ENCODE assay signal across 5 worm cellular contexts in genomic region chrIV:14838095-14838494, ce11.
TF ChIP-seq lines count a peak whose summit lies in the region.

No protein-coding gene starts in this region.

TF ChIP-seq in whole organism, L1 larva, 84 proteins besides CTCF, POLR2A, EP300 and RAD21 (continues in another document):
- TF ChIP-seq egl-27 (tag; optimal IDR thresholded peaks at IDR 0.05; lab: Kevin White, UChicago) (no peak), dpl-1 (GFP tag; optimal IDR thresholded peaks at IDR 0.05; lab: Kevin White, UChicago) (peak; percentile 60 to 61 (median 60)), sox-4 (tag; optimal IDR thresholded peaks at IDR 0.05; lab: Kevin White, UChicago) (no peak), fkh-10 (GFP tag; optimal IDR thresholded peaks at IDR 0.05; lab: Kevin White, UChicago) (no peak), nhr-237 (tag; optimal IDR thresholded peaks at IDR 0.05; lab: Kevin White, UChicago) (no peak), nhr-19 (GFP tag; conservative IDR thresholded peaks at IDR 0.05; lab: Robert Waterston, UW) (peak; percentile 87), efl-3 (GFP tag; optimal IDR thresholded peaks at IDR 0.05; lab: Kevin White, UChicago) (no peak), mab-9 (GFP tag; IDR thresholded peaks at IDR 0.05; lab: Robert Waterston, UW) (peak; percentile 78), zag-1 (tag; optimal IDR thresholded peaks at IDR 0.05; lab: Kevin White, UChicago) (peak; percentile 49), lsy-2 (tag; optimal IDR thresholded peaks at IDR 0.05; lab: Kevin White, UChicago) (peak; percentile 72 to 87), lir-3 (tag; optimal IDR thresholded peaks at IDR 0.05; lab: Kevin White, UChicago; ENCODE audit: poor library complexity) (peak; percentile 64), unc-62 (GFP tag; optimal IDR thresholded peaks at IDR 0.05; lab: Kevin White, UChicago) (no peak), ets-5 (GFP tag; IDR thresholded peaks at IDR 0.05; lab: Robert Waterston, UW) (no peak), ceh-90 (tag; optimal IDR thresholded peaks at IDR 0.05; lab: Kevin White, UChicago) (peak; percentile 32), lin-14 (GFP tag; optimal IDR thresholded peaks at IDR 0.05; lab: Kevin White, UChicago) (peak; percentile 92), fos-1 (tag; optimal IDR thresholded peaks at IDR 0.05; lab: Kevin White, UChicago) (peak; percentile 64), unc-98 (GFP tag; IDR thresholded peaks at IDR 0.05; lab: Robert Waterston, UW) (no peak), Y116A8C.19 (tag; optimal IDR thresholded peaks at IDR 0.05; lab: Kevin White, UChicago; ENCODE audit: borderline replicate concordance) (no peak)

TF ChIP-seq in whole organism, L3 larva, 47 proteins besides CTCF, POLR2A, EP300 and RAD21 (continues in another document):
- TF ChIP-seq nhr-28 (tag; optimal IDR thresholded peaks at IDR 0.05; lab: Kevin White, UChicago) (no peak), aly-2 (tag; optimal IDR thresholded peaks at IDR 0.05; lab: Kevin White, UChicago) (peak; percentile 43), nhr-12 (tag; optimal IDR thresholded peaks at IDR 0.05; lab: Kevin White, UChicago) (no peak), egl-27 (tag; optimal IDR thresholded peaks at IDR 0.05; lab: Kevin White, UChicago) (peak; percentile 64), mdl-1 (tag; optimal IDR thresholded peaks at IDR 0.05; lab: Kevin White, UChicago) (no peak), unc-62 (GFP tag; optimal IDR thresholded peaks at IDR 0.05; lab: Kevin White, UChicago) (peak; percentile 59), egl-5 (tag; optimal IDR thresholded peaks at IDR 0.05; lab: Kevin White, UChicago) (peak; percentile 48), unc-39 (tag; optimal IDR thresholded peaks at IDR 0.05; lab: Kevin White, UChicago) (no peak), ZK546.5 (tag; optimal IDR thresholded peaks at IDR 0.05; lab: Kevin White, UChicago) (no peak), ama-1 (optimal IDR thresholded peaks at IDR 0.05; lab: Kevin White, UChicago) (peak; percentile 13), nhr-76 (tag; optimal IDR thresholded peaks at IDR 0.05; lab: Kevin White, UChicago) (no peak), nhr-25 (tag; optimal IDR thresholded peaks at IDR 0.05; lab: Kevin White, UChicago) (peak; percentile 87), nfya-1 (tag; optimal IDR thresholded peaks at IDR 0.05; lab: Kevin White, UChicago; ENCODE audit: insufficient read depth) (peak; percentile 76), pha-4 (tag; optimal IDR thresholded peaks at IDR 0.05; lab: Kevin White, UChicago) (peak; percentile 23), hmg-11 (tag; optimal IDR thresholded peaks at IDR 0.05; lab: Kevin White, UChicago) (peak; percentile 96), nhr-23 (tag; optimal IDR thresholded peaks at IDR 0.05; lab: Kevin White, UChicago) (peak; percentile 81), fkh-10 (GFP tag; optimal IDR thresholded peaks at IDR 0.05; lab: Kevin White, UChicago) (no peak), nhr-237 (tag; optimal IDR thresholded peaks at IDR 0.05; lab: Kevin White, UChicago) (no peak), elt-3 (tag; optimal IDR thresholded peaks at IDR 0.05; lab: Kevin White, UChicago) (no peak), elt-1 (tag; optimal IDR thresholded peaks at IDR 0.05; lab: Kevin White, UChicago) (no peak)

TF ChIP-seq in whole organism, early embryonic, 17 proteins besides CTCF, POLR2A, EP300 and RAD21:
- TF ChIP-seq hmbx-1 (tag; optimal IDR thresholded peaks at IDR 0.05; lab: Kevin White, UChicago) (peak; percentile 25), ets-7 (tag; optimal IDR thresholded peaks at IDR 0.05; lab: Kevin White, UChicago) (peak; percentile 42), ama-1 (optimal IDR thresholded peaks at IDR 0.05; lab: Kevin White, UChicago) (no peak), tbx-11 (GFP tag; IDR thresholded peaks at IDR 0.05; lab: Robert Waterston, UW) (peak; percentile 88), hmg-4 (GFP tag; optimal IDR thresholded peaks at IDR 0.05; lab: Kevin White, UChicago) (no peak), aly-1 (tag; optimal IDR thresholded peaks at IDR 0.05; lab: Kevin White, UChicago) (peak; percentile 69), ceh-36 (tag; optimal IDR thresholded peaks at IDR 0.05; lab: Kevin White, UChicago) (peak; percentile 62), hnd-1 (tag; optimal IDR thresholded peaks at IDR 0.05; lab: Kevin White, UChicago) (peak; percentile 64), pes-1 (GFP tag; IDR thresholded peaks at IDR 0.05; lab: Robert Waterston, UW) (peak; percentile 86), F13C5.2 (tag; optimal IDR thresholded peaks at IDR 0.05; lab: Kevin White, UChicago) (peak; percentile 71), tbx-37 (GFP tag; conservative IDR thresholded peaks at IDR 0.05; lab: Robert Waterston, UW) (peak; percentile 73), B0310.2 (tag; optimal IDR thresholded peaks at IDR 0.05; lab: Kevin White, UChicago) (peak; percentile 30), scrt-1 (GFP tag; IDR thresholded peaks at IDR 0.05; lab: Robert Waterston, UW) (no peak; the same call in 1 of the 2 replicates), sea-1 (GFP tag; conservative IDR thresholded peaks at IDR 0.05; lab: Robert Waterston, UW) (no peak; the same call in 1 of the 2 replicates), ceh-13 (GFP tag; optimal IDR thresholded peaks at IDR 0.05; lab: Kevin White, UChicago) (peak; percentile 56), flt-1 (GFP tag; IDR thresholded peaks at IDR 0.05; lab: Robert Waterston, UW) (peak; percentile 80), tra-4 (tag; optimal IDR thresholded peaks at IDR 0.05; lab: Kevin White, UChicago) (peak; percentile 23)

TF ChIP-seq in whole organism, midembryonic, 9 proteins besides CTCF, POLR2A, EP300 and RAD21:
- TF ChIP-seq T22C8.4 (GFP tag; IDR thresholded peaks at IDR 0.05; lab: Robert Waterston, UW) (peak; percentile 91), cog-1 (tag; optimal IDR thresholded peaks at IDR 0.05; lab: Kevin White, UChicago) (peak; percentile 85), ztf-23 (GFP tag; IDR thresholded peaks at IDR 0.05; lab: Robert Waterston, UW) (peak; percentile 89), klf-2 (GFP tag; conservative IDR thresholded peaks at IDR 0.05; lab: Robert Waterston, UW) (peak; percentile 82), flt-1 (GFP tag; IDR thresholded peaks at IDR 0.05; lab: Robert Waterston, UW) (peak; percentile 92), tab-1 (GFP tag; IDR thresholded peaks at IDR 0.05; lab: Robert Waterston, UW) (peak; percentile 89), ref-1 (GFP tag; conservative IDR thresholded peaks at IDR 0.05; lab: Robert Waterston, UW) (no peak; the same call in 1 of the 2 replicates), ztf-29 (GFP tag; IDR thresholded peaks at IDR 0.05; lab: Robert Waterston, UW) (peak; percentile 89), med-1 (GFP tag; optimal IDR thresholded peaks at IDR 0.05; lab: Kevin White, UChicago; ENCODE audit: insufficient read depth) (peak; percentile 34)

TF ChIP-seq in whole organism, young adult, 124 proteins besides CTCF, POLR2A, EP300 and RAD21 (continues in another document):
- TF ChIP-seq cebp-2 (GFP tag; IDR thresholded peaks at IDR 0.05; lab: Robert Waterston, UW) (no peak), mel-28 (tag; optimal IDR thresholded peaks at IDR 0.05; lab: Kevin White, UChicago; ENCODE audit: borderline replicate concordance) (no peak), nhr-80 (tag; optimal IDR thresholded peaks at IDR 0.05; lab: Kevin White, UChicago) (no peak), xnd-1 (tag; optimal IDR thresholded peaks at IDR 0.05; lab: Kevin White, UChicago) (no peak), nhr-90 (tag; optimal IDR thresholded peaks at IDR 0.05; lab: Kevin White, UChicago) (peak; percentile 31), unc-130 (GFP tag; optimal IDR thresholded peaks at IDR 0.05; lab: Kevin White, UChicago) (no peak), Y53G8AR.9 (GFP tag; conservative IDR thresholded peaks at IDR 0.05; lab: Robert Waterston, UW) (no peak; the same call in 1 of the 2 replicates), lag-1 (GFP tag; IDR thresholded peaks at IDR 0.05; lab: Robert Waterston, UW) (no peak), lin-54 (GFP tag; optimal IDR thresholded peaks at IDR 0.05; lab: Kevin White, UChicago) (peak; percentile 76), lin-35 (GFP tag; optimal IDR thresholded peaks at IDR 0.05; lab: Kevin White, UChicago) (peak in 1 of 3 experiments; percentile 80), ceh-58 (GFP tag; IDR thresholded peaks at IDR 0.05; lab: Robert Waterston, UW) (no peak), F10E7.11 (tag; optimal IDR thresholded peaks at IDR 0.05; lab: Kevin White, UChicago) (no peak), Y95B8A.8 (GFP tag; IDR thresholded peaks at IDR 0.05; lab: Robert Waterston, UW) (0 out of 2 replicates have a peak, but pooled peaks have one; percentile 18), nhr-120 (GFP tag; IDR thresholded peaks at IDR 0.05; lab: Robert Waterston, UW) (no peak), mes-4 (tag; optimal IDR thresholded peaks at IDR 0.05; lab: Kevin White, UChicago) (no peak), T07F8.4 (tag; optimal IDR thresholded peaks at IDR 0.05; lab: Kevin White, UChicago) (peak; percentile 68), gei-17 (GFP tag; optimal IDR thresholded peaks at IDR 0.05; lab: Kevin White, UChicago) (no peak), mcd-1 (GFP tag; IDR thresholded peaks at IDR 0.05; lab: Robert Waterston, UW) (peak; percentile 65; the same call in 1 of the 2 replicates), athp-1 (tag; optimal IDR thresholded peaks at IDR 0.05; lab: Kevin White, UChicago) (no peak), madf-8 (GFP tag; conservative IDR thresholded peaks at IDR 0.05; lab: Robert Waterston, UW) (0 out of 2 replicates have a peak, but pooled peaks have one; percentile 12), ceh-100 (GFP tag; IDR thresholded peaks at IDR 0.05; lab: Robert Waterston, UW) (0 out of 2 replicates have a peak, but pooled peaks have one; percentile 32), cebp-1 (GFP tag; IDR thresholded peaks at IDR 0.05; lab: Robert Waterston, UW) (no peak), cebp-1 (tag; optimal IDR thresholded peaks at IDR 0.05; lab: Kevin White, UChicago) (peak; percentile 78), pha-4 (tag; optimal IDR thresholded peaks at IDR 0.05; lab: Kevin White, UChicago) (no peak), hsf-1 (GFP tag; IDR thresholded peaks at IDR 0.05; lab: Robert Waterston, UW) (no peak), ekl-4 (GFP tag; IDR thresholded peaks at IDR 0.05; lab: Robert Waterston, UW) (no peak), sptf-2 (GFP tag; optimal IDR thresholded peaks at IDR 0.05; lab: Kevin White, UChicago) (no peak), K12H6.12 (tag; optimal IDR thresholded peaks at IDR 0.05; lab: Kevin White, UChicago) (peak; percentile 43), snpc-1.1 (tag; optimal IDR thresholded peaks at IDR 0.05; lab: Kevin White, UChicago; ENCODE audit: insufficient read depth) (peak; percentile 53), F49E8.2 (tag; optimal IDR thresholded peaks at IDR 0.05; lab: Kevin White, UChicago; ENCODE audit: insufficient read depth) (peak; percentile 66), nfya-1 (tag; optimal IDR thresholded peaks at IDR 0.05; lab: Kevin White, UChicago; ENCODE audit: borderline replicate concordance, insufficient read depth) (no peak), ztf-3 (GFP tag; optimal IDR thresholded peaks at IDR 0.05; lab: Kevin White, UChicago) (no peak), madf-6 (GFP tag; IDR thresholded peaks at IDR 0.05; lab: Robert Waterston, UW) (no peak), B0019.2 (GFP tag; conservative IDR thresholded peaks at IDR 0.05; lab: Robert Waterston, UW) (no peak)

Comparison
In these comparisons a context has a peak if more than half of its experiments do, and no peak if none do; other contexts are left out.
1. Of the 8 proteins assayed by ChIP-seq in both whole organism, young adult and whole organism, L1 larva: peak only in whole organism, young adult: none; only in whole organism, L1 larva: dpl-1; in both: efl-1, nhr-90 and snpc-4; in neither: 2; mixed calls (peak in some experiments, not most) for 2.